Fruit fly (Drosophila melanogaster) whole organism, prepupa: ENCODE data around the gene CG4004.
A peak's percentile ranks its signal among the peaks of the same experiment; 100 is the strongest.

ENCODE experiments used
- Blimp-1 ChIP-seq: fragments of 200-800 bp; sonication (Bioruptor generic); optimal IDR thresholded peaks from 3 replicates; lab custom pipeline; 2017; ENCODE audit warnings: missing biosample characterization, missing genetic modification characterization, mild to moderate bottlenecking, moderate library complexity, missing genetic modification reagents
- CG10631 ChIP-seq: fragments of 200-800 bp; sonication (Bioruptor generic); optimal IDR thresholded peaks from 2 replicates; lab custom pipeline; 2016; ENCODE audit warnings: missing biosample characterization, missing genetic modification characterization
- CG10669 ChIP-seq: fragments of 200-800 bp; sonication (Bioruptor generic); optimal IDR thresholded peaks from 3 replicates; lab custom pipeline; 2018; ENCODE audit warnings: missing biosample characterization, mild to moderate bottlenecking, missing genetic modification characterization, moderate library complexity
- CG11294 ChIP-seq: fragments of 200-800 bp; sonication (Bioruptor generic); IDR thresholded peaks from 2 replicates; pipeline ENCODE4 v1.3.6; 2022; ENCODE audit warnings: missing biosample characterization, missing genetic modification characterization
- CG11902 ChIP-seq: fragments of 200-800 bp; sonication (Bioruptor generic); optimal IDR thresholded peaks from 3 replicates; lab custom pipeline; 2016; ENCODE audit warnings: missing biosample characterization, missing genetic modification characterization
- CG15336 ChIP-seq: fragments of 200-800 bp; sonication (Bioruptor generic); IDR thresholded peaks from 2 replicates; pipeline ENCODE4 v1.3.6; 2022; ENCODE audit warnings: missing biosample characterization, missing genetic modification characterization
- CG1621 ChIP-seq: fragments of 200-800 bp; sonication (Bioruptor generic); optimal IDR thresholded peaks from 3 replicates; lab custom pipeline; 2018; ENCODE audit warnings: missing biosample characterization, mild to moderate bottlenecking, missing genetic modification characterization
- CG16779 ChIP-seq: fragments of 200-800 bp; sonication (Bioruptor generic); optimal IDR thresholded peaks from 3 replicates; lab custom pipeline; 2017; ENCODE audit warnings: missing biosample characterization, mild to moderate bottlenecking, missing genetic modification characterization
- CG3032 ChIP-seq: fragments of 200-800 bp; optimal IDR thresholded peaks from 2 replicates; lab custom pipeline; 2019; ENCODE audit warnings: missing biosample characterization, mild to moderate bottlenecking, missing genetic modification characterization, moderate library complexity
- CG31627 ChIP-seq: fragments of 200-800 bp; sonication (Bioruptor generic); optimal IDR thresholded peaks from 3 replicates; lab custom pipeline; 2016; ENCODE audit warnings: missing biosample characterization, missing genetic modification characterization
- CG34406 ChIP-seq: fragments of 200-800 bp; sonication (Bioruptor generic); optimal IDR thresholded peaks from 3 replicates; lab custom pipeline; 2016; ENCODE audit warnings: missing biosample characterization, missing genetic modification characterization
- CG3919 ChIP-seq: fragments of 200-800 bp; sonication (Bioruptor generic); optimal IDR thresholded peaks from 3 replicates; lab custom pipeline; 2016; ENCODE audit warnings: missing biosample characterization, missing genetic modification characterization
- CG6163 ChIP-seq: fragments of 200-800 bp; sonication (Bioruptor generic); IDR thresholded peaks from 3 replicates; pipeline ENCODE4 v1.3.6; 2022; ENCODE audit warnings: missing biosample characterization, missing genetic modification characterization
- CG6276 ChIP-seq: fragments of 200-800 bp; sonication (Bioruptor generic); optimal IDR thresholded peaks from 2 replicates; lab custom pipeline; 2017; ENCODE audit warnings: missing biosample characterization, mild to moderate bottlenecking, missing genetic modification characterization
- CG6792 ChIP-seq: fragments of 200-800 bp; sonication (Bioruptor generic); optimal IDR thresholded peaks from 3 replicates; lab custom pipeline; 2016; ENCODE audit warnings: missing biosample characterization, missing genetic modification characterization
- CG7368 ChIP-seq: fragments of 200-800 bp; sonication (Bioruptor generic); optimal IDR thresholded peaks from 3 replicates; lab custom pipeline; 2016; ENCODE audit warnings: missing biosample characterization, missing genetic modification characterization
- CG8119 ChIP-seq: fragments of 200-800 bp; sonication (Bioruptor generic); IDR thresholded peaks from 3 replicates; pipeline ENCODE4 v1.3.6; 2022; ENCODE audit warnings: missing biosample characterization, missing genetic modification characterization
- CG8319 ChIP-seq: fragments of 200-800 bp; sonication (Bioruptor generic); optimal IDR thresholded peaks from 3 replicates; lab custom pipeline; 2016; ENCODE audit warnings: missing biosample characterization, missing genetic modification characterization
- CG8632 ChIP-seq: fragments of 200-800 bp; sonication (Bioruptor generic); optimal IDR thresholded peaks from 3 replicates; lab custom pipeline; 2016; ENCODE audit warnings: missing biosample characterization, missing genetic modification characterization
- Eip75B ChIP-seq: fragments of 200-800 bp; sonication (Bioruptor generic); optimal IDR thresholded peaks from 3 replicates; lab custom pipeline; 2016; ENCODE audit warnings: missing biosample characterization, missing genetic modification characterization
- Eip78C ChIP-seq: fragments of 200-800 bp; sonication (Bioruptor generic); peaks from one replicate; lab custom pipeline; 2016; ENCODE audit warnings: missing biosample characterization, missing genetic modification characterization
- Eip93F ChIP-seq: fragments of 200-800 bp; sonication (Bioruptor generic); optimal IDR thresholded peaks from 2 replicates; lab custom pipeline; 2016; ENCODE audit warnings: missing biosample characterization, mild to moderate bottlenecking, missing genetic modification characterization
- Ets21C ChIP-seq: fragments of 200-800 bp; sonication (Bioruptor generic); optimal IDR thresholded peaks from 3 replicates; lab custom pipeline; 2016; ENCODE audit warnings: missing biosample characterization, missing genetic modification characterization
- Gug ChIP-seq: fragments of 200-800 bp; sonication (Bioruptor generic); IDR thresholded peaks from 2 replicates; pipeline ENCODE4 v1.3.6; 2022; ENCODE audit warnings: missing biosample characterization, missing genetic modification characterization
- Hr38 ChIP-seq: sonication (Bioruptor generic); optimal IDR thresholded peaks from 2 replicates; lab custom pipeline; 2016; ENCODE audit warnings: missing biosample characterization, missing genetic modification characterization
- Hr39 ChIP-seq: fragments of 200-800 bp; sonication (Bioruptor generic); optimal IDR thresholded peaks from 2 replicates; lab custom pipeline; 2016; ENCODE audit warnings: missing biosample characterization, missing genetic modification characterization
- Lpt ChIP-seq: fragments of 200-800 bp; sonication (Bioruptor generic); optimal IDR thresholded peaks from 3 replicates; lab custom pipeline; 2016; ENCODE audit warnings: missing biosample characterization, missing genetic modification characterization
- Smox ChIP-seq: fragments of 200-800 bp; sonication (Bioruptor generic); optimal IDR thresholded peaks from 3 replicates; lab custom pipeline; 2016; ENCODE audit warnings: missing biosample characterization, missing genetic modification characterization
- Sox102F ChIP-seq: fragments of 200-800 bp; sonication (Bioruptor generic); optimal IDR thresholded peaks from 2 replicates; lab custom pipeline; 2016; ENCODE audit warnings: missing biosample characterization, mild to moderate bottlenecking, missing genetic modification characterization
- Sox14 ChIP-seq: fragments of 200-800 bp; sonication (Bioruptor generic); optimal IDR thresholded peaks from 3 replicates; lab custom pipeline; 2016; ENCODE audit warnings: missing biosample characterization, missing genetic modification characterization
- Sox15 ChIP-seq: fragments of 200-800 bp; sonication (Bioruptor generic); optimal IDR thresholded peaks from 3 replicates; lab custom pipeline; 2016; ENCODE audit warnings: missing biosample characterization, missing genetic modification characterization
- achi ChIP-seq: fragments of 200-800 bp; sonication (Bioruptor generic); optimal IDR thresholded peaks from 3 replicates; lab custom pipeline; 2016; ENCODE audit warnings: missing biosample characterization, missing genetic modification characterization
- acj6 ChIP-seq: fragments of 200-800 bp; sonication (Bioruptor generic); optimal IDR thresholded peaks from 3 replicates; lab custom pipeline; 2016; ENCODE audit warnings: missing biosample characterization, missing genetic modification characterization
- cyc ChIP-seq: fragments of 200-800 bp; sonication (Bioruptor generic); optimal IDR thresholded peaks from 3 replicates; lab custom pipeline; 2016; ENCODE audit warnings: missing biosample characterization, missing genetic modification characterization
- dac ChIP-seq: fragments of 200-800 bp; sonication (Bioruptor generic); optimal IDR thresholded peaks from 2 replicates; lab custom pipeline; 2017; ENCODE audit warnings: missing biosample characterization, mild to moderate bottlenecking, missing genetic modification characterization
- eg ChIP-seq: fragments of 200-800 bp; sonication (Bioruptor generic); IDR thresholded peaks from 3 replicates; pipeline ENCODE4 v1.3.6; 2022; ENCODE audit warnings: missing biosample characterization, missing genetic modification characterization
- fd59A ChIP-seq: fragments of 200-800 bp; sonication (Bioruptor generic); optimal IDR thresholded peaks from 2 replicates; lab custom pipeline; 2017; ENCODE audit warnings: missing biosample characterization, mild to moderate bottlenecking, missing genetic modification characterization, missing genetic modification reagents
- fd85E ChIP-seq: fragments of 200-800 bp; sonication (Bioruptor generic); optimal IDR thresholded peaks from 3 replicates; lab custom pipeline; 2016; ENCODE audit warnings: missing biosample characterization, missing genetic modification characterization
- lz ChIP-seq: fragments of 200-800 bp; sonication (Bioruptor generic); optimal IDR thresholded peaks from 3 replicates; lab custom pipeline; 2016; ENCODE audit warnings: missing biosample characterization, missing genetic modification characterization
- net ChIP-seq: fragments of 200-800 bp; sonication (Bioruptor generic); optimal IDR thresholded peaks from 3 replicates; lab custom pipeline; 2016; ENCODE audit warnings: missing biosample characterization, missing genetic modification characterization
- salr ChIP-seq, 2 experiments: fragments of 200-800 bp; sonication (Bioruptor generic); optimal IDR thresholded peaks; 3 replicates each; lab custom pipeline; 2016 to 2018; ENCODE audit warnings: missing biosample characterization in 2 of 2, missing genetic modification characterization in 2 of 2, mild to moderate bottlenecking in 1 of 2
- spab ChIP-seq: fragments of 200-800 bp; sonication (Bioruptor generic); optimal IDR thresholded peaks from 2 replicates; lab custom pipeline; 2017; ENCODE audit warnings: missing biosample characterization, mild to moderate bottlenecking, missing genetic modification characterization, missing genetic modification reagents
- ss ChIP-seq, 2 experiments: fragments of 200-800 bp; sonication (Bioruptor generic); optimal IDR thresholded peaks; 2 replicates in 1 of 2; 3 replicates in 1 of 2; lab custom pipeline; 2017 to 2018; ENCODE audit warnings: mild to moderate bottlenecking in 2 of 2, missing biosample characterization in 2 of 2, missing genetic modification characterization in 2 of 2, moderate library complexity in 1 of 2
- svp ChIP-seq: fragments of 200-800 bp; sonication (Bioruptor generic); peaks from one replicate; lab custom pipeline; 2016; ENCODE audit warnings: missing biosample characterization, missing genetic modification characterization
- topi ChIP-seq: fragments of 200-800 bp; sonication (Bioruptor generic); optimal IDR thresholded peaks from 3 replicates; lab custom pipeline; 2016; ENCODE audit warnings: missing biosample characterization, missing genetic modification characterization

CG4004 gene

DNA sequence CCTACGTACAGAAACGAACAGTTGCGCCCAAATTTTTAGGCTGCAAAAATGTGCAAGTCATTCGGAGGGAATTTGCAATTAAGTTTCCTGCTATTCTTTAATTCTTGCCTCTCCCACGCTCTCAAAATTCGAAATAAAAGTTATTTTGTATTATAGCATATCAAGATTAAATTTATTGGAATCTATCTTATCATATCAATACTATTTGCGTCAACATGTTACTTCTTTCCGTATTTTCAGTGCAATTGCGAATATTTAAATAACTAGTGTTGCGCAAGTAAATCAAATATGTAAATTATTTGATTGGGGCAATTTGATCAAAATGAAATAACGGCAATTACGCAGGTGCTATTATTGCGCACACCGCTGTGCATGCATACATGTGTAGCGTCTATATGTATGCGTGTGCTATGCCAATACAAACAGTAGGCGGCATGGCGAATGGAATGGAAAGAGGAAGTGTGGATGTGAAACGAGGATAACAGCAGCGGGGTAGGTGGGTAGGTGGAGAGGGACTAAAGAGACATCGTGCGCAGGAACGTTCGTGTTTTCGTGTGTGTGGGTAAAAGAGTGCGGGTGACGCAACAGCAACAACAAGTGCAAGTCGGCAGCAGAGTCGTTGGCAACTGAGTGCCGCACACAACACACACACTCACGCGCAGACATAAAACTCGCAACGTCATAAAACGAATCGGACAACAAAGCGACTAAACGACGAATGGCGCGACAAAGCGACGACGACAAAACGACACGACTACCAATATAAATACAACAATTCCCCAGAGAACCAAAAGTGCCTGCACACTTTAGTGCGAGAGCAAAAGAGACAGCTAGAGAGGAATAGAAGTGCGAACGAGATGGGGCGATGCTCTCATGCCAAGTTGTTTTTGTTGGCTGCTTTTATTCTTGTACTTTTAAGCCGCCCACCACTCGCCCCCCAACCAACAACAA, 8.3 kb upstream of the CG4004 start (continued):
- TF ChIP-seq Sox15 (GFP tag; lab: Kevin White, UChicago) (peak; percentile 97), Eip75B (peak; percentile 95), CG11902 (GFP tag; lab: Kevin White, UChicago) (peak; percentile 95), acj6 (GFP tag; lab: Kevin White, UChicago) (peak; percentile 96), CG3919 (GFP tag; lab: Kevin White, UChicago) (peak; percentile 90), CG10669 (GFP tag; lab: Kevin White, UChicago) (peak; percentile 96), CG6163 (peak; percentile 86), Gug (GFP tag; lab: Robert Waterston, UW) (peak; percentile 51), Eip78C (GFP tag; lab: Kevin White, UChicago) (peak; percentile 99), CG15336 (peak; percentile 62), Blimp-1 (GFP tag; lab: Kevin White, UChicago) (peak; percentile 85), CG6792 (GFP tag; lab: Kevin White, UChicago) (peak; percentile 96), lz (GFP tag; lab: Kevin White, UChicago) (peak; percentile 97), dac (GFP tag; lab: Kevin White, UChicago) (peak; percentile 86), achi (GFP tag; lab: Kevin White, UChicago) (peak; percentile 93), Smox (GFP tag; lab: Kevin White, UChicago) (peak; percentile 95), Sox102F (GFP tag; lab: Kevin White, UChicago) (peak; percentile 93), CG8319 (GFP tag; lab: Kevin White, UChicago) (peak; percentile 90), ss (GFP tag; optimal IDR thresholded peaks at IDR 0.05; lab: Kevin White, UChicago) (peak; percentile 82 to 95), fd59A (peak; percentile 98), topi (GFP tag; lab: Kevin White, UChicago) (peak; percentile 98), eg (GFP tag; lab: Robert Waterston, UW) (peak; percentile 59), salr (GFP tag; optimal IDR thresholded peaks at IDR 0.05; lab: Kevin White, UChicago) (peak; percentile 79 to 95), CG10631 (GFP tag; lab: Kevin White, UChicago) (peak; percentile 96), net (GFP tag; lab: Kevin White, UChicago) (peak; percentile 89), fd85E (GFP tag; lab: Kevin White, UChicago) (peak; percentile 75), cyc (peak; percentile 96)

DNA sequence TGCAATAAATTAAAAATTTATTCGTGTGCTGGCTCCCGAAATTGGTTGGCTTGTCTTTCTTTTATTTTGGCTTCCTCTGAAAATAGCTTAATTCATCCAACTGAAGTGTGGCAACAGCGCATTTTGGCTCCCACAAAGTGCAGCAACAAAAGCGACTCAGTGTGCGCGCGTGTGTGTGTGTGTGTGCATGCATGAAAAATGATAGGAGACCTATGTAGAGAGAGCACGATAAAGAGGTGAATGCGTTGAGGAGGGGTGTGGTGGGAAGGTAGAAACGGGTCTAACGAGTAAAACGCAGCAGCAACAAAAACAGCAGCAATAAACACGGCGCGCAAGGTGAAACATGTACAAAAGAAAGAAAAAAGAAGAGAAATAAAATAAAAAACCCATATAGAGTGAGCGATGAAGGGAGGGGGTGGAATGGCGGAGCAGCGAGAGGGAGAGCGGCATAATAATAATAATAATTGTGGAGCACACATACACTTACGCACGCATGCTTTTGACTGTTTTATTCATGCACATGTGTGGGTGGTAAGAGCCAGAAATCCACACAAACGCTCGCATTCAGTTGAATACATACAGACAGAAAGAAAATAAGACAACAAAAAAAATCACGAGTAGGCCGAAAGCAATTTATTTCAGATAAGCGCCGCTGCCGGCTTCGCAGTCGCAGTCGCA, 6.8 kb upstream of the CG4004 start:
- TF ChIP-seq CG1621 (tag; lab: Kevin White, UChicago) (peak; percentile 76), CG31627 (GFP tag; lab: Kevin White, UChicago) (no peak), CG11294 (GFP tag; lab: Robert Waterston, UW) (peak; percentile 39; the same call in 1 of the 2 replicates), eg (GFP tag; lab: Robert Waterston, UW) (peak; percentile 96), CG16779 (tag; lab: Kevin White, UChicago) (peak; percentile 86), fd85E (GFP tag; lab: Kevin White, UChicago) (no peak), Sox102F (GFP tag; lab: Kevin White, UChicago) (peak; percentile 58), spab (peak; percentile 88), CG3032 (peak; percentile 82), net (GFP tag; lab: Kevin White, UChicago) (peak; percentile 90), CG7368 (peak; percentile 8), Lpt (GFP tag; lab: Kevin White, UChicago) (peak; percentile 97), CG6276 (peak; percentile 93), Hr39 (GFP tag; lab: Kevin White, UChicago) (peak; percentile 8), CG11902 (GFP tag; lab: Kevin White, UChicago) (no peak), svp (GFP tag; lab: Kevin White, UChicago) (peak; percentile 86), Blimp-1 (GFP tag; lab: Kevin White, UChicago) (peak; percentile 51), topi (GFP tag; lab: Kevin White, UChicago) (peak; percentile 43), Hr38 (no peak), CG8632 (GFP tag; lab: Kevin White, UChicago) (peak; percentile 66), CG15336 (peak; percentile 89), Eip93F (GFP tag; lab: Kevin White, UChicago) (peak; percentile 67), CG34406 (peak; percentile 62), CG8119 (peak; percentile 94), ss (GFP tag; optimal IDR thresholded peaks at IDR 0.05; lab: Kevin White, UChicago) (peak; percentile 98), dac (GFP tag; lab: Kevin White, UChicago) (peak; percentile 80), Smox (GFP tag; lab: Kevin White, UChicago) (peak; percentile 11), Sox14 (GFP tag; lab: Kevin White, UChicago) (peak; percentile 75), Gug (GFP tag; lab: Robert Waterston, UW) (peak; percentile 76), Ets21C (GFP tag; lab: Kevin White, UChicago) (no peak), Sox15 (GFP tag; lab: Kevin White, UChicago) (no peak)
